Worm (Caenorhabditis elegans) whole organism, mixed stage, embryonic: ENCODE data around the gene Y73F8A.23.

Experiments
- M03D4.4 ChIP-seq: sonication (generic microtip); optimal IDR thresholded peaks from 2 replicates; lab custom pipeline; 2017; ENCODE audit warnings: mild to moderate bottlenecking, missing genetic modification characterization, missing compliant biosample characterization
- bed-3 ChIP-seq: fragments of 200-800 bp; sonication (Bioruptor generic); optimal IDR thresholded peaks from 3 replicates; lab custom pipeline; 2018; ENCODE audit warnings: mild to moderate bottlenecking, missing genetic modification characterization, moderate library complexity, missing compliant biosample characterization
- ceh-39 ChIP-seq: fragments of 150-350 bp; optimal IDR thresholded peaks from 2 replicates; lab custom pipeline; 2014; ENCODE audit warnings: missing biosample characterization, missing genetic modification characterization
- ceh-43 ChIP-seq: fragments of 200-800 bp; sonication (Bioruptor generic); optimal IDR thresholded peaks from 2 replicates; lab custom pipeline; 2018; ENCODE audit warnings: mild to moderate bottlenecking, missing genetic modification characterization, moderate library complexity, missing compliant biosample characterization
- ceh-83 ChIP-seq: fragments of 200-800 bp; sonication (Bioruptor generic); optimal IDR thresholded peaks from 2 replicates; lab custom pipeline; 2018; ENCODE audit warnings: mild to moderate bottlenecking, missing genetic modification characterization, missing compliant biosample characterization
- ces-1 ChIP-seq: fragments of 150-350 bp; optimal IDR thresholded peaks from 2 replicates; lab custom pipeline; 2014; ENCODE audit warnings: missing biosample characterization, missing genetic modification reagents, missing genetic modification characterization
- cnd-1 ChIP-seq: fragments of 200-800 bp; sonication (Bioruptor generic); optimal IDR thresholded peaks from 2 replicates; lab custom pipeline; 2018; ENCODE audit warnings: mild to moderate bottlenecking, missing genetic modification characterization, missing compliant biosample characterization
- drap-1 ChIP-seq: fragments of 200-800 bp; sonication (Bioruptor generic); optimal IDR thresholded peaks from 3 replicates; lab custom pipeline; 2018; ENCODE audit warnings: mild to moderate bottlenecking, missing genetic modification characterization, missing compliant biosample characterization
- elt-3 ChIP-seq: fragments of 150-350 bp; optimal IDR thresholded peaks from 2 replicates; lab custom pipeline; 2014; ENCODE audit warnings: missing biosample characterization, missing genetic modification characterization
- hlh-1 ChIP-seq: fragments of 150-350 bp; optimal IDR thresholded peaks from 2 replicates; lab custom pipeline; 2014; ENCODE audit warnings: missing biosample characterization, missing genetic modification reagents, missing genetic modification characterization
- lin-13 ChIP-seq: fragments of 150-350 bp; optimal IDR thresholded peaks from 2 replicates; lab custom pipeline; 2014; ENCODE audit warnings: missing biosample characterization, missing genetic modification characterization
- lin-32 ChIP-seq: fragments of 200-800 bp; sonication (Bioruptor generic); optimal IDR thresholded peaks from 2 replicates; lab custom pipeline; 2018; ENCODE audit warnings: mild to moderate bottlenecking, missing genetic modification characterization, missing compliant biosample characterization
- lsy-2 ChIP-seq: fragments of 150-350 bp; optimal IDR thresholded peaks from 2 replicates; lab custom pipeline; 2014; ENCODE audit warnings: missing biosample characterization, missing genetic modification characterization
- mab-5 ChIP-seq: fragments of 150-350 bp; optimal IDR thresholded peaks from 2 replicates; lab custom pipeline; 2014; ENCODE audit warnings: missing biosample characterization, missing genetic modification characterization
- mep-1 ChIP-seq: fragments of 150-350 bp; optimal IDR thresholded peaks from 2 replicates; lab custom pipeline; 2017; ENCODE audit warnings: missing biosample characterization, missing genetic modification reagents, missing genetic modification characterization, inconsistent platforms
- mls-2 ChIP-seq: sonication (generic microtip); optimal IDR thresholded peaks from 2 replicates; lab custom pipeline; 2016; ENCODE audit warnings: mild to moderate bottlenecking, missing genetic modification characterization, moderate library complexity, missing compliant biosample characterization
- nhr-12 ChIP-seq: fragments of 150-350 bp; optimal IDR thresholded peaks from 2 replicates; lab custom pipeline; 2014; ENCODE audit warnings: missing biosample characterization, missing genetic modification characterization
- nhr-2 ChIP-seq: fragments of 150-350 bp; optimal IDR thresholded peaks from 2 replicates; lab custom pipeline; 2014; ENCODE audit warnings: missing biosample characterization, missing genetic modification characterization
- nhr-237 ChIP-seq: fragments of 150-350 bp; optimal IDR thresholded peaks from 2 replicates; lab custom pipeline; 2014; ENCODE audit warnings: missing biosample characterization, missing genetic modification characterization
- nhr-28 ChIP-seq: fragments of 150-350 bp; optimal IDR thresholded peaks from 2 replicates; lab custom pipeline; 2014; ENCODE audit warnings: missing biosample characterization, missing genetic modification characterization
- pha-4 ChIP-seq: fragments of 150-350 bp; optimal IDR thresholded peaks from 2 replicates; lab custom pipeline; 2018; ENCODE audit warnings: missing biosample characterization, missing genetic modification reagents, missing genetic modification characterization
- sem-2 ChIP-seq: fragments of 200-800 bp; sonication (Bioruptor generic); optimal IDR thresholded peaks from 2 replicates; lab custom pipeline; 2018; ENCODE audit warnings: mild to moderate bottlenecking, missing genetic modification characterization, missing compliant biosample characterization
- snpc-4 ChIP-seq: fragments of 150-350 bp; optimal IDR thresholded peaks from 2 replicates; lab custom pipeline; 2014; ENCODE audit warnings: missing biosample characterization, missing genetic modification characterization
- sptf-1 ChIP-seq: sonication (generic microtip); optimal IDR thresholded peaks from 2 replicates; lab custom pipeline; 2017; ENCODE audit warnings: mild to moderate bottlenecking, missing genetic modification characterization, moderate library complexity, missing compliant biosample characterization
- tbx-8 ChIP-seq: fragments of 200-800 bp; sonication (Bioruptor generic); optimal IDR thresholded peaks from 2 replicates; lab custom pipeline; 2018; ENCODE audit warnings: mild to moderate bottlenecking, missing genetic modification characterization, moderate library complexity, missing compliant biosample characterization
- unc-39 ChIP-seq: fragments of 150-350 bp; optimal IDR thresholded peaks from 2 replicates; lab custom pipeline; 2014; ENCODE audit warnings: missing biosample characterization, missing genetic modification characterization
- zip-8 ChIP-seq: fragments of 150-350 bp; optimal IDR thresholded peaks from 2 replicates; lab custom pipeline; 2014; ENCODE audit warnings: missing biosample characterization, missing genetic modification characterization
- ztf-11 ChIP-seq: fragments of 150-350 bp; optimal IDR thresholded peaks from 2 replicates; lab custom pipeline; 2014; ENCODE audit warnings: missing biosample characterization, missing genetic modification characterization

Gene Y73F8A.23

DNA sequence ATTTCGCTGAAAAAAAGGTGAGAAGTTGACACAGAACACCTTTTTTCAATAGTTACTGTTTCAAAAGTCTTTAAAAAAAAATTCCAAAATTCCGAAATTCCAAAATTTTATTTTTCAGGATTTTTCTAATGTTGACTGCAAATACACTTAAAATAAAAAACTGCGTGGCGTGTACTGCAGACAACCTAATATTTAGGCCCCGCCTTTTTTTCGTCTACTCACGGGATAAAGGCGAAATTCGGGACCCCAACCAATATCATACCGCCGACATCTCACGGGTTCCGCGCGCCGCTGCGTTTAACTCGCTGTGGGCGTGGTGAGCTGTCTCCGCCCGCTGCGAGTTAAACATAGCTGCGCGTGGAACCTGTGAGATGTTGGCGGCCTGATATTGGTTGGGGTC lies 41.8 kb downstream of the Y73F8A.23 start:
- TF ChIP-seq lin-32, result no peak

- TF ChIP-seq lin-32, result no peak
- TF ChIP-seq ztf-11, result no peak
- TF ChIP-seq ces-1 (GFP tag; lab: Kevin White, UChicago), result no peak
- TF ChIP-seq nhr-237 (tag; lab: Kevin White, UChicago), result no peak
- no peak for TF ChIP-seq elt-3 (tag; lab: Kevin White, UChicago)
- no peak for TF ChIP-seq nhr-28
- TF ChIP-seq ceh-83 (GFP tag; lab: Kevin White, UChicago), result no peak
- no peak for TF ChIP-seq mep-1 (tag; lab: Kevin White, UChicago)
- TF ChIP-seq pha-4, result no peak
Measured at ce11 chrIV:15399977-15400376, 44.4 kb downstream of the Y73F8A.23 start, which contains the start of gene nhr-5. nhr-5 (plus strand) TSS chrIV:15400277.

- TF ChIP-seq lin-32 (no peak), pha-4 (no peak), tbx-8 (GFP tag; lab: Kevin White, UChicago) (no peak), mab-5 (tag; lab: Kevin White, UChicago) (no peak), M03D4.4 (tag; lab: Kevin White, UChicago) (no peak), hlh-1 (tag; lab: Kevin White, UChicago) (no peak), nhr-12 (tag; lab: Kevin White, UChicago) (no peak), lsy-2 (tag; lab: Kevin White, UChicago) (no peak), cnd-1 (tag; lab: Kevin White, UChicago) (no peak), lin-13 (tag; lab: Kevin White, UChicago) (no peak), bed-3 (GFP tag; lab: Kevin White, UChicago) (no peak), ceh-43 (GFP tag; lab: Kevin White, UChicago) (no peak)
Measured at ce11 chrIV:15398643-15399042, 45.7 kb downstream of the Y73F8A.23 start.

ce11 chrIV:15395260-15395844 lies 49.0 kb downstream of the Y73F8A.23 start:
- TF ChIP-seq mls-2 (tag; lab: Kevin White, UChicago), result no peak
- TF ChIP-seq sptf-1 (tag; lab: Kevin White, UChicago), result no peak
- no peak for TF ChIP-seq nhr-12 (tag; lab: Kevin White, UChicago)
- no peak for TF ChIP-seq ceh-83 (GFP tag; lab: Kevin White, UChicago)
- no peak for TF ChIP-seq nhr-28
- no peak for TF ChIP-seq lsy-2 (tag; lab: Kevin White, UChicago)

DNA sequence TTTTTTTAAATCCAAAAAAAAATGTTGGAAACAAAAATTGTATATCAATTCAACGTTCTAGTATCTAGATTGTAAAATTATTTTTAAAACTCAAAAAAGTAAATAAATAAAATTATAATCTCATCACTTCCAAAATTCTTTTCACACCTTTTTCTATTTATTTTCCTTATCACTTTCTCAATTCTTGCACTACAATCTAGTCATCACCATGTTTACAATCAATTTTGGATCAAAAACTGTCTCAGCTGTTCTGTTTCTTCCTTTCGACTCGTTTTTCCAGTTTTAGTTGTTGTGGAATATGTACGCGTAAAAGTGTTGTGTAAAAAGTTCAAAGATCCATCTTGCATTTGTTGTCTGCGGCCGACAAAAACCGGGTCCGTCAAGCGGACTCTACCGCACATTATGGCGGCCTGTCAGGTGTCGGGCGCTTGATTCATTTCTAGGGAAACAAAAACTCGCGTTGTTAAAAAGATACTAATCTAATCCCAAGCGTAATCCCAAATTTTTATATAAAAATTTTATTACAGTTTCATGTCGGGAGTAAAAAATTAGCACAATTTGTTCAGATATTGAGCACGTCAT lies 49.7 kb downstream of the Y73F8A.23 start:
- TF ChIP-seq snpc-4 (tag; lab: Kevin White, UChicago), result no peak
- no peak for TF ChIP-seq lsy-2 (tag; lab: Kevin White, UChicago)
- TF ChIP-seq drap-1 (GFP tag; lab: Kevin White, UChicago), result no peak
- TF ChIP-seq zip-8, result no peak
- no peak for TF ChIP-seq sptf-1 (tag; lab: Kevin White, UChicago)
- TF ChIP-seq mls-2 (tag; lab: Kevin White, UChicago), result no peak
- TF ChIP-seq hlh-1 (tag; lab: Kevin White, UChicago), result no peak
- TF ChIP-seq sem-2, result no peak
- TF ChIP-seq ceh-39 (tag; lab: Kevin White, UChicago), result no peak
- no peak for TF ChIP-seq nhr-2 (tag; lab: Kevin White, UChicago)
- TF ChIP-seq ceh-43 (GFP tag; lab: Kevin White, UChicago), result no peak
- no peak for TF ChIP-seq mep-1 (tag; lab: Kevin White, UChicago)

DNA sequence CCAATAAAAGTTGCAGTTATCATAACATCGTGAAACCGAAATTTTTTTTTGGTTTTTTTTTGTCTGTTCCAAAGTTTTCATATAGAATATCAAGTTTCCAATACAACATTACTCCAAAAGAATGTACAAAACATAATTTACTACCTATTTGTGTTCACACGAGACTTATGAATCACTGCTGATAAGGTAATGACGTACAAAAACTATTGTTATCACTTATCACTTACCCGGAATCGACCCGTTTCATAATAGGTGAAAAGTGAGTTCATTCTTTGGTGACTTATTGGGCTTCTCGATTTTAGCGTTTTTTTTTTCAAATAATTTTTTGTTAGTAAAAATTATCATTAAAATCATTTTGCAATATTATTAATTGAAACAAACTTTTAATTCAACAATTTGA lies 51.2 kb downstream of the Y73F8A.23 start:
- TF ChIP-seq mls-2 (tag; lab: Kevin White, UChicago), result no peak
- TF ChIP-seq ces-1 (GFP tag; lab: Kevin White, UChicago), result no peak
- TF ChIP-seq unc-39 (tag; lab: Kevin White, UChicago), result no peak
- no peak for TF ChIP-seq bed-3 (GFP tag; lab: Kevin White, UChicago)
- TF ChIP-seq mab-5 (tag; lab: Kevin White, UChicago), result no peak
- TF ChIP-seq lin-13 (tag; lab: Kevin White, UChicago), result no peak
